Fruit fly (Drosophila melanogaster): ENCODE data around the gene CG33783.

CG33783 gene

dm6 chr3R:10084914-10085313 is 18.3 kb downstream of the CG33783 start (continued):
- no peak for TF ChIP-seq en (GFP tag; optimal IDR thresholded peaks at IDR 0.05)
- peak; percentile 90 for TF ChIP-seq slbo (GFP tag; IDR thresholded peaks at IDR 0.05)
- TF ChIP-seq rib (GFP tag; IDR thresholded peaks at IDR 0.05), result peak; percentile 59
- TF ChIP-seq HLHmδ (GFP tag; optimal IDR thresholded peaks at IDR 0.05), result no peak
- no peak for TF ChIP-seq CG16813 (GFP tag; IDR thresholded peaks at IDR 0.05; ENCODE audit: partially characterized antibody)
- TF ChIP-seq CG15601 (tag; optimal IDR thresholded peaks at IDR 0.05), result no peak
- no peak for TF ChIP-seq nmo (GFP tag; optimal IDR thresholded peaks at IDR 0.05)
- TF ChIP-seq CG3407 (GFP tag; optimal IDR thresholded peaks at IDR 0.05), result no peak
- 0 out of 3 replicates have a peak, but pooled peaks have one; percentile 11 for TF ChIP-seq CG17361 (GFP tag; IDR thresholded peaks at IDR 0.05)
- TF ChIP-seq CG8924 (tag; optimal IDR thresholded peaks at IDR 0.05), result no peak
- peak; percentile 70 for TF ChIP-seq wdn (GFP tag; IDR thresholded peaks at IDR 0.05)
- no peak for TF ChIP-seq bsh (GFP tag; optimal IDR thresholded peaks at IDR 0.05)
- no peak for TF ChIP-seq CG31441 (GFP tag; IDR thresholded peaks at IDR 0.05)
- no peak for TF ChIP-seq Dfd (GFP tag; optimal IDR thresholded peaks at IDR 0.05)
- TF ChIP-seq hbn (GFP tag; IDR thresholded peaks at IDR 0.05; ENCODE audit: partially characterized antibody), result no peak
- peak; percentile 77 for TF ChIP-seq NFAT (GFP tag; IDR thresholded peaks at IDR 0.05)
- TF ChIP-seq CG6683 (GFP tag; optimal IDR thresholded peaks at IDR 0.05), result no peak
- TF ChIP-seq dysf (GFP tag; IDR thresholded peaks at IDR 0.05), result peak; percentile 69
- 0 out of 3 replicates have a peak, but pooled peaks have one; percentile 53 for TF ChIP-seq ken (GFP tag; IDR thresholded peaks at IDR 0.05)
- TF ChIP-seq abd-A (tag; optimal IDR thresholded peaks at IDR 0.05), result no peak
- TF ChIP-seq Drgx (GFP tag; IDR thresholded peaks at IDR 0.05), result no peak
- TF ChIP-seq CG9215 (GFP tag; IDR thresholded peaks at IDR 0.05), result peak; percentile 67
- TF ChIP-seq CG10267 (tag; optimal IDR thresholded peaks at IDR 0.05), result no peak
- TF ChIP-seq BEAF-32 (GFP tag; optimal IDR thresholded peaks at IDR 0.05), result no peak
- TF ChIP-seq D19B (GFP tag; optimal IDR thresholded peaks at IDR 0.05), result peak; percentile 50
- no peak for TF ChIP-seq CG17912 (GFP tag; optimal IDR thresholded peaks at IDR 0.05)
- TF ChIP-seq CG14014 (GFP tag; IDR thresholded peaks at IDR 0.05), result peak; percentile 67
- TF ChIP-seq CG7987 (GFP tag; optimal IDR thresholded peaks at IDR 0.05), result no peak
- 0 out of 2 replicates have a peak, but pooled peaks have one; percentile 26 for TF ChIP-seq CG17612 (GFP tag; IDR thresholded peaks at IDR 0.05)
- TF ChIP-seq chn (GFP tag; optimal IDR thresholded peaks at IDR 0.05), result no peak
- no peak for TF ChIP-seq mld (GFP tag; IDR thresholded peaks at IDR 0.05; ENCODE audit: partially characterized antibody)
- no peak for TF ChIP-seq gfzf (GFP tag; optimal IDR thresholded peaks at IDR 0.05)
- peak; percentile 9 for TF ChIP-seq eyg (GFP tag; optimal IDR thresholded peaks at IDR 0.05)
- no peak for TF ChIP-seq CG4360 (GFP tag; IDR thresholded peaks at IDR 0.05)
- TF ChIP-seq btn (GFP tag; optimal IDR thresholded peaks at IDR 0.05), result no peak
- no peak for TF ChIP-seq crol (GFP tag; IDR thresholded peaks at IDR 0.05)
- TF ChIP-seq Chrac-16 (GFP tag; optimal IDR thresholded peaks at IDR 0.05), result no peak
- TF ChIP-seq Xrp1 (GFP tag; IDR thresholded peaks at IDR 0.05), result peak; percentile 19; the same call in 1 of the 2 replicates
- TF ChIP-seq sima (GFP tag; optimal IDR thresholded peaks at IDR 0.05), result no peak
- TF ChIP-seq stc (GFP tag; IDR thresholded peaks at IDR 0.05), result no peak
- no peak for TF ChIP-seq CG4424 (GFP tag; optimal IDR thresholded peaks at IDR 0.05)
- TF ChIP-seq CG10462 (GFP tag; optimal IDR thresholded peaks at IDR 0.05), result no peak
- no peak for TF ChIP-seq ara (GFP tag; IDR thresholded peaks at IDR 0.05)
- no peak for TF ChIP-seq CG5245 (GFP tag; optimal IDR thresholded peaks at IDR 0.05)
- TF ChIP-seq ap (GFP tag; IDR thresholded peaks at IDR 0.05), result no peak
- peak; percentile 79 for TF ChIP-seq Meics (GFP tag; optimal IDR thresholded peaks at IDR 0.05)
- TF ChIP-seq ato (GFP tag; IDR thresholded peaks at IDR 0.05; ENCODE audit: partially characterized antibody), result no peak
- TF ChIP-seq CG17385 (GFP tag; optimal IDR thresholded peaks at IDR 0.05), result no peak
- TF ChIP-seq CG13296 (GFP tag; optimal IDR thresholded peaks at IDR 0.05), result peak; percentile 7
- no peak for TF ChIP-seq D (optimal IDR thresholded peaks at IDR 0.05)
- no peak for TF ChIP-seq D (GFP tag; optimal IDR thresholded peaks at IDR 0.05)
- no peak for TF ChIP-seq CG5953 (GFP tag; IDR thresholded peaks at IDR 0.05)
